Worm (Caenorhabditis elegans): ENCODE results near the gene col-117.

DNA sequence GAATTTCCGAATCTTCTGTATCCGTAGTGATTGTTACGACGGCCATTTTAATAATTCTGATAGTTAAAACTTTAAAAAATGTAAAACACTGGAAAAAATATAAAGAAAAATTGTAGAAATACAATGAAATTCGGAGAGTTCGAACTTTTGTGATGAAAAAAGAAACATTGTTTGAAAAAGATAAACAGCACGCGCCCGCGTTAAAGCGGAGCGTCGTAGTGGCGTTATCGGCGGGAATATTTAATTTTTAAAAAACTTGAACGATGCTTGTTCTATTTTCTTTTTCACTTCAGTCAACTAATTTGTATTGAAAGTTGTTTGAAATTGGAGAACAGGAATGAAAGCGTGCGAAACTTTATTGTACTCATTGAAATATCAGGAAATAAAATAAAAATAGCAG is 45.6 kb upstream of the col-117 start, which contains the start of gene npp-23:
- TF ChIP-seq pqm-1 (tag; optimal IDR thresholded peaks at IDR 0.05) (no peak), lin-39 (tag; optimal IDR thresholded peaks at IDR 0.05) (no peak), nhr-76 (tag; optimal IDR thresholded peaks at IDR 0.05) (no peak), unc-130 (tag; optimal IDR thresholded peaks at IDR 0.05) (peak; percentile 46), nhr-77 (tag; optimal IDR thresholded peaks at IDR 0.05) (no peak), ztf-4 (tag; optimal IDR thresholded peaks at IDR 0.05) (no peak), aly-2 (tag; optimal IDR thresholded peaks at IDR 0.05) (peak; percentile 11), aha-1 (tag; optimal IDR thresholded peaks at IDR 0.05) (no peak), ztf-11 (tag; optimal IDR thresholded peaks at IDR 0.05) (no peak), elt-2 (tag; optimal IDR thresholded peaks at IDR 0.05) (no peak), ceh-82 (tag; optimal IDR thresholded peaks at IDR 0.05) (peak; percentile 40 to 53 (median 43)), nhr-20 (tag; optimal IDR thresholded peaks at IDR 0.05) (peak; percentile 59), ets-5 (GFP tag; IDR thresholded peaks at IDR 0.05) (no peak), nhr-11 (tag; optimal IDR thresholded peaks at IDR 0.05) (no peak)

Data from whole organism, L1 larva.